Worm (Caenorhabditis elegans) whole organism, L4 larva: ENCODE results near the gene T22B2.5.

ENCODE experiments used
- F44E2.7 ChIP-seq: fragments of 200-800 bp; sonication (Bioruptor generic); IDR thresholded peaks from 2 replicates; pipeline ENCODE4 v2.1.2; 2022; ENCODE audit warnings: missing genetic modification characterization, missing compliant biosample characterization
- F49E8.2 ChIP-seq: sonication (generic microtip); optimal IDR thresholded peaks from 2 replicates; lab custom pipeline; 2016; ENCODE audit warnings: missing compliant biosample characterization, mild to moderate bottlenecking, missing genetic modification characterization, borderline replicate concordance
- Y5F2A.4 ChIP-seq: fragments of 200-800 bp; sonication (Bioruptor generic); optimal IDR thresholded peaks from 2 replicates; lab custom pipeline; 2018; ENCODE audit warnings: mild to moderate bottlenecking, missing genetic modification characterization, missing compliant biosample characterization
- aly-2 ChIP-seq: sonication (generic microtip); optimal IDR thresholded peaks from 2 replicates; lab custom pipeline; 2018; ENCODE audit warnings: missing biosample characterization, missing genetic modification characterization
- egl-27 ChIP-seq: sonication (generic microtip); optimal IDR thresholded peaks from 3 replicates; lab custom pipeline; 2017; ENCODE audit warnings: missing biosample characterization, missing genetic modification reagents, missing genetic modification characterization
- lin-39 ChIP-seq: fragments of 150-350 bp; optimal IDR thresholded peaks from 2 replicates; lab custom pipeline; 2014; ENCODE audit warnings: missing biosample characterization, missing genetic modification reagents, missing genetic modification characterization
- madf-5 ChIP-seq, 2 experiments: fragments of 200-800 bp; sonication (Bioruptor generic); IDR thresholded peaks; 2 replicates each; pipeline ENCODE4 v1.3.6; 2022; ENCODE audit warnings: missing compliant biosample characterization in 2 of 2, missing genetic modification characterization in 2 of 2
- nhr-25 ChIP-seq: sonication (generic microtip); optimal IDR thresholded peaks from 2 replicates; lab custom pipeline; 2017; ENCODE audit warnings: missing genetic modification characterization, mild to moderate bottlenecking, missing compliant biosample characterization, antibody characterized with exemption, moderate library complexity, borderline replicate concordance; ENCODE audit not compliant: insufficient read depth
- nhr-28 ChIP-seq: fragments of 150-350 bp; optimal IDR thresholded peaks from 2 replicates; lab custom pipeline; 2014; ENCODE audit warnings: missing biosample characterization, missing genetic modification characterization
- rbr-2 ChIP-seq: sonication (generic microtip); optimal IDR thresholded peaks from 2 replicates; lab custom pipeline; 2016; ENCODE audit warnings: missing genotype, missing genetic modification characterization, missing compliant biosample characterization
- skn-1 ChIP-seq: fragments of 150-350 bp; optimal IDR thresholded peaks from 2 replicates; lab custom pipeline; 2014; ENCODE audit warnings: missing biosample characterization, missing genetic modification characterization
- snpc-4 ChIP-seq: fragments of 150-350 bp; optimal IDR thresholded peaks from 2 replicates; lab custom pipeline; 2014; ENCODE audit warnings: missing biosample characterization, missing genetic modification characterization
- unc-39 ChIP-seq: sonication (generic microtip); optimal IDR thresholded peaks from 2 replicates; lab custom pipeline; 2017; ENCODE audit warnings: missing biosample characterization, missing genetic modification characterization
- ztf-11 ChIP-seq: fragments of 150-350 bp; optimal IDR thresholded peaks from 2 replicates; lab custom pipeline; 2014; ENCODE audit warnings: missing biosample characterization, missing genetic modification characterization

DNA sequence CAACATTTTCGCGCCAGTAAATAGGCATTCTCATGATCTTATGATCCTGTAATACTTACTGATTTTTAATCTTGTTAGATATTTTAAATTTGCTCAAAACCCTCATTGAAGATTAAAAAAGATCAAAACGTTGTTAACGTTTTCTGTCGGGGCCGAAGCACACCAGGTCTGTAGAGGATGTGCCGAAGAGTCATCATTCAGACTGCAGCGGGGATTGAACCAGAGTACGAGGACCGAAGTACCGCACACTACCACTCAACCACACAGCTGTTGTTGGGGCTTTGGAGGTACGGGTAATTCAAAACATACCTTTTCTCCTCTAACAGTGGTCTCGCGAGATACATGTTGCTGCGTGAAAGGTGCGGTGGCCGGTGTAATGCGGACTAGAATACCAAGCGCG is 3.1 kb upstream of the T22B2.5 start:
- TF ChIP-seq F44E2.7 (GFP tag; lab: Robert Waterston, UW) (no peak), nhr-28 (tag; lab: Kevin White, UChicago) (no peak), snpc-4 (tag; lab: Kevin White, UChicago) (no peak), lin-39 (tag; lab: Kevin White, UChicago) (no peak), skn-1 (tag; lab: Kevin White, UChicago) (no peak), rbr-2 (tag; lab: Kevin White, UChicago) (no peak), Y5F2A.4 (no peak), ztf-11 (tag; lab: Kevin White, UChicago) (no peak), madf-5 (GFP tag; IDR thresholded peaks at IDR 0.05; lab: Robert Waterston, UW) (no peak), unc-39 (tag; lab: Kevin White, UChicago) (no peak), nhr-25 (tag; lab: Kevin White, UChicago) (no peak), aly-2 (no peak), egl-27 (tag; lab: Kevin White, UChicago) (no peak), F49E8.2 (no peak)
